Fruit fly (Drosophila melanogaster): ENCODE data around the gene CG12983.

- TF ChIP-seq CG3726 (GFP tag; IDR thresholded peaks at IDR 0.05) (no peak), toy (GFP tag; IDR thresholded peaks at IDR 0.05) (no peak), CG17612 (GFP tag; IDR thresholded peaks at IDR 0.05) (no peak), dpn (GFP tag; optimal IDR thresholded peaks at IDR 0.05) (no peak), CG31224 (GFP tag; IDR thresholded peaks at IDR 0.05) (no peak), CG9817 (tag; optimal IDR thresholded peaks at IDR 0.05) (no peak), HLHmδ (GFP tag; optimal IDR thresholded peaks at IDR 0.05) (no peak), dmrt99B (tag; optimal IDR thresholded peaks at IDR 0.05) (no peak), CG6654 (GFP tag; optimal IDR thresholded peaks at IDR 0.05) (no peak), hkb (optimal IDR thresholded peaks at IDR 0.05) (no peak), hkb (GFP tag; IDR thresholded peaks at IDR 0.05) (no peak), dati (GFP tag; IDR thresholded peaks at IDR 0.05) (no peak), lola (GFP tag; optimal IDR thresholded peaks at IDR 0.05) (no peak), Blimp-1 (GFP tag; optimal IDR thresholded peaks at IDR 0.05) (no peak)
These were observed 46.9 kb upstream of the CG12983 start for dm6 chr3L:21013465-21013864.
